Worm (Caenorhabditis elegans) whole organism, young adult: ENCODE measurements around the gene rgs-2.
A peak's percentile ranks its signal among the peaks of the same experiment; 100 is the strongest.

ENCODE experiments used
- B0261.1 ChIP-seq: sonication (generic microtip); optimal IDR thresholded peaks from 2 replicates; lab custom pipeline; 2016; ENCODE audit warnings: mild to moderate bottlenecking, missing genetic modification characterization, moderate library complexity, missing compliant biosample characterization
- C06A6.2 ChIP-seq: fragments of 200-800 bp; sonication (Bioruptor generic); conservative IDR thresholded peaks from 2 replicates; pipeline ENCODE4 v1.3.6; 2022; ENCODE audit warnings: missing genetic modification characterization, missing compliant biosample characterization
- D2030.7 ChIP-seq: fragments of 200-800 bp; sonication (Bioruptor generic); IDR thresholded peaks from 2 replicates; pipeline ENCODE4 v1.3.6; 2022; ENCODE audit warnings: missing genetic modification reagents, missing genetic modification characterization, missing compliant biosample characterization
- F37B4.10 ChIP-seq: fragments of 200-800 bp; sonication (Bioruptor generic); IDR thresholded peaks from 2 replicates; pipeline ENCODE4 v1.3.6; 2022; ENCODE audit warnings: missing genetic modification characterization, missing compliant biosample characterization
- F39B2.1 ChIP-seq: fragments of 200-800 bp; sonication (Bioruptor generic); IDR thresholded peaks from 2 replicates; pipeline ENCODE4 v1.3.6; 2022; ENCODE audit warnings: missing genetic modification reagents, missing genetic modification characterization, missing compliant biosample characterization
- F52B5.7 ChIP-seq: sonication (generic microtip); optimal IDR thresholded peaks from 2 replicates; lab custom pipeline; 2016; ENCODE audit warnings: mild to moderate bottlenecking, missing genetic modification characterization, missing compliant biosample characterization
- T07F8.4 ChIP-seq: sonication (generic microtip); optimal IDR thresholded peaks from 2 replicates; lab custom pipeline; 2016; ENCODE audit warnings: mild to moderate bottlenecking, missing genetic modification characterization, moderate library complexity, missing compliant biosample characterization
- T26A5.8 ChIP-seq: sonication (generic microtip); optimal IDR thresholded peaks from 2 replicates; lab custom pipeline; 2016; ENCODE audit warnings: missing genetic modification characterization, missing compliant biosample characterization
- Y67H2A.10 ChIP-seq: fragments of 200-800 bp; sonication (Bioruptor generic); conservative IDR thresholded peaks from 2 replicates; pipeline ENCODE4 v1.3.6; 2022; ENCODE audit warnings: missing genetic modification reagents, missing genetic modification characterization, missing compliant biosample characterization
- Y79H2A.3 ChIP-seq: fragments of 200-800 bp; sonication (Bioruptor generic); conservative IDR thresholded peaks from 2 replicates; pipeline ENCODE4 v1.3.6; 2022; ENCODE audit warnings: missing genetic modification reagents, missing genetic modification characterization, missing compliant biosample characterization
- Y95B8A.8 ChIP-seq: fragments of 200-800 bp; sonication (Bioruptor generic); IDR thresholded peaks from 2 replicates; pipeline ENCODE4 v1.3.6; 2022; ENCODE audit warnings: missing genetic modification reagents, missing genetic modification characterization, missing compliant biosample characterization
- akir-1 ChIP-seq: fragments of 200-800 bp; sonication (Bioruptor generic); optimal IDR thresholded peaks from 2 replicates; lab custom pipeline; 2018; ENCODE audit warnings: mild to moderate bottlenecking, missing genetic modification characterization, moderate library complexity, missing compliant biosample characterization
- ama-1 ChIP-seq, 3 experiments: fragments of 150-350 bp in 1 of 3; sonication (generic microtip) in 2 of 3; optimal IDR thresholded peaks; 2 replicates each; lab custom pipeline; 2014 to 2018; ENCODE audit warnings: missing biosample characterization in 2 of 3, missing genetic modification characterization in 2 of 3, missing genetic modification reagents in 2 of 3
- aptf-3 ChIP-seq: fragments of 200-800 bp; sonication (Bioruptor generic); IDR thresholded peaks from 2 replicates; pipeline ENCODE4 v1.3.6; 2022; ENCODE audit warnings: missing genetic modification characterization, missing compliant biosample characterization
- atf-7 ChIP-seq: sonication (generic microtip); optimal IDR thresholded peaks from 2 replicates; lab custom pipeline; 2017; ENCODE audit warnings: mild to moderate bottlenecking, missing genetic modification characterization, missing compliant biosample characterization
- attf-6 ChIP-seq: fragments of 200-800 bp; sonication (Bioruptor generic); IDR thresholded peaks from 2 replicates; pipeline ENCODE4 v1.3.6; 2022; ENCODE audit warnings: missing genetic modification reagents, missing genetic modification characterization, missing compliant biosample characterization
- bed-2 ChIP-seq: fragments of 200-800 bp; sonication (Bioruptor generic); IDR thresholded peaks from 2 replicates; pipeline ENCODE4 v1.3.6; 2022; ENCODE audit warnings: missing genetic modification reagents, missing genetic modification characterization, missing compliant biosample characterization
- ccch-3 ChIP-seq: fragments of 200-800 bp; sonication (Bioruptor generic); optimal IDR thresholded peaks from 2 replicates; lab custom pipeline; 2018; ENCODE audit warnings: mild to moderate bottlenecking, missing genetic modification characterization, missing compliant biosample characterization
- ceh-27 ChIP-seq: fragments of 200-800 bp; sonication (Bioruptor generic); optimal IDR thresholded peaks from 2 replicates; lab custom pipeline; 2018; ENCODE audit warnings: mild to moderate bottlenecking, missing genetic modification characterization, moderate library complexity, missing compliant biosample characterization
- die-1 ChIP-seq: sonication (generic microtip); optimal IDR thresholded peaks from 2 replicates; lab custom pipeline; 2016; ENCODE audit warnings: missing genotype, mild to moderate bottlenecking, missing genetic modification characterization, missing compliant biosample characterization
- dox-1 ChIP-seq: fragments of 200-800 bp; sonication (Bioruptor generic); IDR thresholded peaks from 2 replicates; pipeline ENCODE4 v1.3.6; 2022; ENCODE audit warnings: missing genetic modification reagents, missing genetic modification characterization, missing compliant biosample characterization
- dpff-1 ChIP-seq: sonication (generic microtip); optimal IDR thresholded peaks from 2 replicates; lab custom pipeline; 2017; ENCODE audit warnings: mild to moderate bottlenecking, missing genetic modification characterization, missing compliant biosample characterization
- efl-1 ChIP-seq: fragments of 150-350 bp; optimal IDR thresholded peaks from 2 replicates; lab custom pipeline; 2014; ENCODE audit warnings: missing biosample characterization, missing genetic modification reagents, missing genetic modification characterization
- egl-18 ChIP-seq: fragments of 200-800 bp; sonication (Bioruptor generic); IDR thresholded peaks from 2 replicates; pipeline ENCODE4 v1.3.6; 2022; ENCODE audit warnings: missing genetic modification reagents, missing genetic modification characterization, missing compliant biosample characterization
- egl-44 ChIP-seq: fragments of 200-800 bp; sonication (Bioruptor generic); IDR thresholded peaks from 2 replicates; pipeline ENCODE4 v1.3.6; 2022; ENCODE audit warnings: missing genetic modification reagents, missing genetic modification characterization, missing compliant biosample characterization
- ekl-4 ChIP-seq: fragments of 200-800 bp; sonication (Bioruptor generic); IDR thresholded peaks from 2 replicates; pipeline ENCODE4 v1.3.6; 2022; ENCODE audit warnings: missing genetic modification reagents, missing genetic modification characterization, missing compliant biosample characterization
- gei-17 ChIP-seq: fragments of 200-800 bp; sonication (Bioruptor generic); optimal IDR thresholded peaks from 2 replicates; lab custom pipeline; 2018; ENCODE audit warnings: mild to moderate bottlenecking, missing genetic modification characterization, missing compliant biosample characterization
- hlh-26 ChIP-seq: fragments of 200-800 bp; sonication (Bioruptor generic); conservative IDR thresholded peaks from 2 replicates; pipeline ENCODE4 v1.3.6; 2022; ENCODE audit warnings: missing genetic modification reagents, missing genetic modification characterization, missing compliant biosample characterization
- hmg-1.2 ChIP-seq: fragments of 200-800 bp; sonication (Bioruptor generic); IDR thresholded peaks from 2 replicates; pipeline ENCODE4 v1.3.6; 2022; ENCODE audit warnings: missing genetic modification reagents, missing genetic modification characterization, missing compliant biosample characterization
- hrde-1 ChIP-seq: sonication (generic microtip); optimal IDR thresholded peaks from 2 replicates; lab custom pipeline; 2016; ENCODE audit warnings: missing genetic modification characterization, mild to moderate bottlenecking, missing compliant biosample characterization, moderate library complexity, missing genotype, missing genetic modification reagents, borderline replicate concordance
- lag-1 ChIP-seq: fragments of 200-800 bp; sonication (Bioruptor generic); IDR thresholded peaks from 2 replicates; pipeline ENCODE4 v1.3.6; 2022; ENCODE audit warnings: missing genetic modification reagents, missing genetic modification characterization, missing compliant biosample characterization
- let-607 ChIP-seq, 2 experiments: fragments of 200-800 bp in 1 of 2; sonication (Bioruptor generic) in 1 of 2; sonication (generic microtip) in 1 of 2; optimal IDR thresholded peaks; 2 replicates each; lab custom pipeline; 2016 to 2018; ENCODE audit warnings: mild to moderate bottlenecking in 2 of 2, missing compliant biosample characterization in 2 of 2, missing genetic modification characterization in 2 of 2, moderate library complexity in 2 of 2, missing genotype in 1 of 2
- lsl-1 ChIP-seq: fragments of 200-800 bp; sonication (Bioruptor generic); optimal IDR thresholded peaks from 2 replicates; lab custom pipeline; 2018; ENCODE audit warnings: mild to moderate bottlenecking, missing genetic modification characterization, moderate library complexity, missing compliant biosample characterization
- madf-10 ChIP-seq: sonication (generic microtip); optimal IDR thresholded peaks from 2 replicates; lab custom pipeline; 2016; ENCODE audit warnings: mild to moderate bottlenecking, missing genetic modification characterization, missing compliant biosample characterization
- mcd-1 ChIP-seq: fragments of 200-800 bp; sonication (Bioruptor generic); IDR thresholded peaks from 2 replicates; pipeline ENCODE4 v1.3.6; 2022; ENCODE audit warnings: missing genetic modification reagents, missing genetic modification characterization, missing compliant biosample characterization
- nhr-120 ChIP-seq: fragments of 200-800 bp; sonication (Bioruptor generic); IDR thresholded peaks from 2 replicates; pipeline ENCODE4 v1.3.6; 2022; ENCODE audit warnings: missing genetic modification characterization, missing compliant biosample characterization
- nhr-179 ChIP-seq: sonication (generic microtip); optimal IDR thresholded peaks from 2 replicates; lab custom pipeline; 2016; ENCODE audit warnings: mild to moderate bottlenecking, missing genetic modification characterization, missing compliant biosample characterization
- nhr-27 ChIP-seq: fragments of 200-800 bp; sonication (Bioruptor generic); optimal IDR thresholded peaks from 2 replicates; lab custom pipeline; 2018; ENCODE audit warnings: mild to moderate bottlenecking, missing genetic modification characterization, moderate library complexity, missing compliant biosample characterization
- nhr-90 ChIP-seq: sonication (generic microtip); optimal IDR thresholded peaks from 2 replicates; lab custom pipeline; 2016; ENCODE audit warnings: missing genotype, mild to moderate bottlenecking, missing genetic modification characterization, missing compliant biosample characterization
- rcor-1 ChIP-seq: fragments of 200-800 bp; sonication (Bioruptor generic); IDR thresholded peaks from 2 replicates; pipeline ENCODE4 v1.3.6; 2022; ENCODE audit warnings: missing genetic modification reagents, missing genetic modification characterization, missing compliant biosample characterization
- rec-8 ChIP-seq, 2 experiments: sonication (generic microtip); optimal IDR thresholded peaks; 2 replicates each; lab custom pipeline; 2016; ENCODE audit warnings: mild to moderate bottlenecking in 2 of 2, missing genetic modification characterization in 2 of 2, missing genetic modification reagents in 2 of 2, missing genotype in 2 of 2, missing biosample characterization in 1 of 2, missing compliant biosample characterization in 1 of 2, moderate library complexity in 1 of 2
- sdz-38 ChIP-seq: sonication (generic microtip); optimal IDR thresholded peaks from 2 replicates; lab custom pipeline; 2016; ENCODE audit warnings: missing genotype, missing genetic modification characterization, missing compliant biosample characterization
- somi-1 ChIP-seq: fragments of 200-800 bp; sonication (Bioruptor generic); optimal IDR thresholded peaks from 2 replicates; lab custom pipeline; 2018; ENCODE audit warnings: mild to moderate bottlenecking, missing genetic modification characterization, missing compliant biosample characterization
- tbx-9 ChIP-seq: sonication (generic microtip); optimal IDR thresholded peaks from 2 replicates; lab custom pipeline; 2016; ENCODE audit warnings: borderline replicate concordance, missing genetic modification characterization, inconsistent platforms, missing compliant biosample characterization
- zfh-2 ChIP-seq: fragments of 200-800 bp; sonication (Bioruptor generic); conservative IDR thresholded peaks from 2 replicates; pipeline ENCODE4 v1.3.6; 2022; ENCODE audit warnings: missing genetic modification reagents, missing genetic modification characterization, missing compliant biosample characterization
- ztf-22 ChIP-seq: fragments of 200-800 bp; sonication (Bioruptor generic); optimal IDR thresholded peaks from 2 replicates; lab custom pipeline; 2018; ENCODE audit warnings: mild to moderate bottlenecking, missing genetic modification characterization, moderate library complexity, missing compliant biosample characterization
- ztf-25 ChIP-seq: fragments of 200-800 bp; sonication (Bioruptor generic); IDR thresholded peaks from 2 replicates; pipeline ENCODE4 v1.3.6; 2022; ENCODE audit warnings: missing genetic modification reagents, missing genetic modification characterization, missing compliant biosample characterization
- ztf-28 ChIP-seq: fragments of 200-800 bp; sonication (Bioruptor generic); IDR thresholded peaks from 2 replicates; pipeline ENCODE4 v1.3.6; 2022; ENCODE audit warnings: missing genetic modification reagents, missing genetic modification characterization, missing compliant biosample characterization
- ztf-6 ChIP-seq: fragments of 200-800 bp; sonication (Bioruptor generic); IDR thresholded peaks from 2 replicates; pipeline ENCODE4 v1.3.6; 2022; ENCODE audit warnings: missing genetic modification reagents, missing genetic modification characterization, missing compliant biosample characterization

rgs-2 gene

DNA sequence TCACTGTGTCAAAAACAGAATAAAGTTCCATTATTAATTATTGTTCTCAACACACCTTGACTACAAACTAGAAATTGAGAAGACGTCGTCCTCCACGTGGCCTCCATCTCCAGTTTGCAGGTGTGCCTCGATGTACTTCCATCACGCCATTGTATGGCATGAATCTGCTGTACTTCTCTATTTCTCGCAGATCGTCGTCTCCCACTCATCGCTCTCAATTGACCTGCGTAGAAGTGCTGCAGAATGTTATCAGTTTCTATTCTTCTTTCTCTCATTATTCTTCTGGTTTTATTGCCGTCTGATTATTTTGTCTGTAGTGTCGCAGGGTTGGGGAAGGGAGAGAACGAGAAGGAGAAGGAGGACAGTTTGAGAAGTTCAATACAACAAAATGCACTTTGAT lies 47.2 kb downstream of the rgs-2 start (continued):
- TF ChIP-seq egl-18 (GFP tag; lab: Robert Waterston, UW) (no peak), ztf-28 (GFP tag; lab: Robert Waterston, UW) (no peak), ztf-22 (GFP tag; lab: Kevin White, UChicago) (no peak), hlh-26 (GFP tag; lab: Robert Waterston, UW) (no peak), D2030.7 (GFP tag; lab: Robert Waterston, UW) (no peak), atf-7 (tag; lab: Kevin White, UChicago) (no peak), hrde-1 (no peak), lag-1 (GFP tag; lab: Robert Waterston, UW) (no peak), akir-1 (GFP tag; lab: Kevin White, UChicago) (no peak), nhr-90 (tag; lab: Kevin White, UChicago) (peak; percentile 23), let-607 (tag; optimal IDR thresholded peaks at IDR 0.05; lab: Kevin White, UChicago) (peak; percentile 79 to 86), nhr-179 (tag; lab: Kevin White, UChicago) (no peak), hmg-1.2 (GFP tag; lab: Robert Waterston, UW) (no peak), F37B4.10 (GFP tag; lab: Robert Waterston, UW) (no peak), rec-8 (tag; optimal IDR thresholded peaks at IDR 0.05; lab: Kevin White, UChicago) (no peak), Y67H2A.10 (GFP tag; lab: Robert Waterston, UW) (no peak), sdz-38 (no peak), die-1 (tag; lab: Kevin White, UChicago) (no peak), nhr-120 (no peak), dpff-1 (tag; lab: Kevin White, UChicago) (no peak), B0261.1 (tag; lab: Kevin White, UChicago) (no peak), zfh-2 (GFP tag; lab: Robert Waterston, UW) (no peak), ztf-25 (GFP tag; lab: Robert Waterston, UW) (no peak), attf-6 (GFP tag; lab: Robert Waterston, UW) (no peak), ccch-3 (GFP tag; lab: Kevin White, UChicago) (no peak), aptf-3 (GFP tag; lab: Robert Waterston, UW) (no peak), Y79H2A.3 (GFP tag; lab: Robert Waterston, UW) (no peak; the same call in 1 of the 2 replicates), F52B5.7 (tag; lab: Kevin White, UChicago) (no peak), lsl-1 (GFP tag; lab: Kevin White, UChicago) (no peak), dox-1 (GFP tag; lab: Robert Waterston, UW) (peak; percentile 70), bed-2 (GFP tag; lab: Robert Waterston, UW) (no peak), efl-1 (GFP tag; lab: Kevin White, UChicago) (no peak), egl-44 (GFP tag; lab: Robert Waterston, UW) (no peak), F39B2.1 (GFP tag; lab: Robert Waterston, UW) (no peak), ztf-6 (no peak), rcor-1 (GFP tag; lab: Robert Waterston, UW) (0 out of 2 replicates have a peak, but pooled peaks have one; percentile 23), somi-1 (GFP tag; lab: Kevin White, UChicago) (peak; percentile 14), T26A5.8 (tag; lab: Kevin White, UChicago) (no peak), Y95B8A.8 (GFP tag; lab: Robert Waterston, UW) (no peak), ceh-27 (GFP tag; lab: Kevin White, UChicago) (no peak), ama-1 (optimal IDR thresholded peaks at IDR 0.05; lab: Kevin White, UChicago) (no peak), ama-1 (GFP tag; optimal IDR thresholded peaks at IDR 0.05; lab: Kevin White, UChicago) (no peak), ekl-4 (no peak), tbx-9 (tag; lab: Kevin White, UChicago) (no peak), mcd-1 (GFP tag; lab: Robert Waterston, UW) (0 out of 2 replicates have a peak, but pooled peaks have one; percentile 14), nhr-27 (tag; lab: Kevin White, UChicago) (no peak), madf-10 (tag; lab: Kevin White, UChicago) (no peak), T07F8.4 (tag; lab: Kevin White, UChicago) (no peak), C06A6.2 (GFP tag; lab: Robert Waterston, UW) (0 out of 2 replicates have a peak, but pooled peaks have one; percentile 22), gei-17 (GFP tag; lab: Kevin White, UChicago) (no peak)
